Fruit fly (Drosophila melanogaster) whole organism, embryonic: ENCODE data around the gene alphaTub84D.

Experiments
- Ada2b ChIP-seq: fragments of 200-800 bp; sonication (Bioruptor generic); IDR thresholded peaks from 2 replicates; pipeline ENCODE4 v1.3.6; 2022; ENCODE audit warnings: missing biosample characterization, missing genetic modification characterization
- Awh ChIP-seq: fragments of 200-800 bp; sonication (Bioruptor generic); IDR thresholded peaks from 2 replicates; pipeline ENCODE4, ENCODE4 v1.3.6; 2022; ENCODE audit warnings: missing biosample characterization, missing genetic modification characterization
- CG10274 ChIP-seq: fragments of 200-800 bp; sonication (Bioruptor generic); optimal IDR thresholded peaks from 3 replicates; lab custom pipeline; 2017; ENCODE audit warnings: missing biosample characterization, mild to moderate bottlenecking, missing genetic modification characterization
- CG11085 ChIP-seq: fragments of 200-800 bp; sonication (Bioruptor generic); IDR thresholded peaks from 2 replicates; pipeline ENCODE4 v1.3.6; 2022; ENCODE audit warnings: missing biosample characterization, missing genetic modification characterization
- CG11696 ChIP-seq: fragments of 200-800 bp; sonication (Bioruptor generic); IDR thresholded peaks from 2 replicates; pipeline ENCODE4 v1.3.6; 2022; ENCODE audit warnings: missing biosample characterization, missing genetic modification characterization
- CG12071 ChIP-seq: fragments of 200-800 bp; sonication (Bioruptor generic); optimal IDR thresholded peaks from 3 replicates; lab custom pipeline; 2018; ENCODE audit warnings: missing biosample characterization, mild to moderate bottlenecking, missing genetic modification characterization
- CG12391 ChIP-seq: fragments of 200-800 bp; sonication (Bioruptor generic); optimal IDR thresholded peaks from 3 replicates; lab custom pipeline; 2018; ENCODE audit warnings: missing biosample characterization, mild to moderate bottlenecking, missing genetic modification characterization, moderate library complexity
- CG13123 ChIP-seq: fragments of 200-800 bp; sonication (Bioruptor generic); optimal IDR thresholded peaks from 2 replicates; lab custom pipeline; 2016; ENCODE audit warnings: missing biosample characterization, missing genetic modification characterization
- CG14710 ChIP-seq: fragments of 200-800 bp; sonication (Bioruptor generic); optimal IDR thresholded peaks from 3 replicates; lab custom pipeline; 2019; ENCODE audit warnings: missing biosample characterization, mild to moderate bottlenecking, missing genetic modification characterization, moderate library complexity
- CG15073 ChIP-seq: fragments of 200-800 bp; sonication (Bioruptor generic); optimal IDR thresholded peaks from 2 replicates; lab custom pipeline; 2016; ENCODE audit warnings: missing biosample characterization, missing genetic modification characterization
- CG15269 ChIP-seq: fragments of 200-800 bp; sonication (Bioruptor generic); optimal IDR thresholded peaks from 2 replicates; lab custom pipeline; 2018; ENCODE audit warnings: missing biosample characterization, mild to moderate bottlenecking, missing genetic modification characterization, moderate library complexity
- CG1602 ChIP-seq: fragments of 200-800 bp; sonication (Bioruptor generic); optimal IDR thresholded peaks from 3 replicates; lab custom pipeline; 2016; ENCODE audit warnings: missing biosample characterization, missing genetic modification characterization
- CG16779 ChIP-seq: fragments of 200-800 bp; sonication (Bioruptor generic); IDR thresholded peaks from 2 replicates; pipeline ENCODE4 v1.3.6; 2022; ENCODE audit warnings: missing biosample characterization, missing genetic modification characterization
- CG17186 ChIP-seq: fragments of 200-800 bp; sonication (Bioruptor generic); optimal IDR thresholded peaks from 3 replicates; lab custom pipeline; 2017; ENCODE audit warnings: missing biosample characterization, missing genetic modification reagents, missing genetic modification characterization
- CG2875 ChIP-seq: fragments of 200-800 bp; sonication (Bioruptor generic); optimal IDR thresholded peaks from 2 replicates; lab custom pipeline; 2017; ENCODE audit warnings: missing biosample characterization, mild to moderate bottlenecking, missing genetic modification characterization, missing genetic modification reagents
- CG32772 ChIP-seq: fragments of 200-800 bp; sonication (Bioruptor generic); IDR thresholded peaks from 2 replicates; pipeline ENCODE4 v1.3.6; 2022; ENCODE audit warnings: missing biosample characterization, missing genetic modification characterization
- CG42726 ChIP-seq: fragments of 200-800 bp; sonication (Bioruptor generic); IDR thresholded peaks from 2 replicates; pipeline ENCODE4 v1.3.6; 2022; ENCODE audit warnings: missing biosample characterization, missing genetic modification characterization; ENCODE audit not compliant: partially characterized antibody
- CG4707 ChIP-seq: fragments of 200-800 bp; sonication (Bioruptor generic); optimal IDR thresholded peaks from 2 replicates; lab custom pipeline; 2018; ENCODE audit warnings: missing biosample characterization, mild to moderate bottlenecking, missing genetic modification characterization, moderate library complexity
- CG4730 ChIP-seq: fragments of 200-800 bp; sonication (Bioruptor generic); IDR thresholded peaks from 2 replicates; pipeline ENCODE4 v1.3.6; 2022; ENCODE audit warnings: missing biosample characterization, missing genetic modification characterization
- CG7372 ChIP-seq: fragments of 200-800 bp; sonication (Bioruptor generic); IDR thresholded peaks from 2 replicates; pipeline ENCODE4 v1.3.6; 2022; ENCODE audit warnings: missing biosample characterization, missing genetic modification characterization
- CG8924 ChIP-seq: fragments of 200-800 bp; optimal IDR thresholded peaks from 3 replicates; lab custom pipeline; 2019; ENCODE audit warnings: missing biosample characterization, mild to moderate bottlenecking, missing genetic modification characterization, moderate library complexity
- Fer3 ChIP-seq: fragments of 200-800 bp; sonication (Bioruptor generic); optimal IDR thresholded peaks from 2 replicates; lab custom pipeline; 2018; ENCODE audit warnings: missing biosample characterization, mild to moderate bottlenecking, missing genetic modification characterization, moderate library complexity
- Hey ChIP-seq: fragments of 200-800 bp; sonication (Bioruptor generic); optimal IDR thresholded peaks from 3 replicates; lab custom pipeline; 2018; ENCODE audit warnings: missing biosample characterization, mild to moderate bottlenecking, missing genetic modification characterization
- Mrtf ChIP-seq: fragments of 200-800 bp; sonication (Bioruptor generic); IDR thresholded peaks from 3 replicates; pipeline ENCODE4 v1.3.6; 2022; ENCODE audit warnings: missing biosample characterization, missing genetic modification characterization
- NK7.1 ChIP-seq: fragments of 200-800 bp; sonication (Bioruptor generic); optimal IDR thresholded peaks from 3 replicates; lab custom pipeline; 2016; ENCODE audit warnings: missing biosample characterization, missing genetic modification characterization
- Optix ChIP-seq: fragments of 200-800 bp; sonication (Bioruptor generic); IDR thresholded peaks from 3 replicates; pipeline ENCODE4 v1.3.6; 2022; ENCODE audit warnings: missing biosample characterization, missing genetic modification characterization
- Poxn ChIP-seq: fragments of 200-800 bp; sonication (Bioruptor generic); IDR thresholded peaks from 2 replicates; pipeline ENCODE4 v1.3.6; 2022; ENCODE audit warnings: missing biosample characterization, missing genetic modification characterization
- Rx ChIP-seq: fragments of 200-800 bp; sonication (Bioruptor generic); IDR thresholded peaks from 2 replicates; pipeline ENCODE4 v1.3.6; 2022; ENCODE audit warnings: missing biosample characterization, missing genetic modification characterization
- Sry-β ChIP-seq: fragments of 200-800 bp; sonication (Bioruptor generic); optimal IDR thresholded peaks from 2 replicates; lab custom pipeline; 2018; ENCODE audit warnings: missing biosample characterization, mild to moderate bottlenecking, missing genetic modification characterization, moderate library complexity
- Taf1 ChIP-seq: fragments of 200-800 bp; sonication (Bioruptor generic); IDR thresholded peaks from 2 replicates; pipeline ENCODE4 v1.3.6; 2022; ENCODE audit warnings: missing biosample characterization, missing genetic modification characterization
- ara ChIP-seq: fragments of 200-800 bp; sonication (Bioruptor generic); IDR thresholded peaks from 2 replicates; pipeline ENCODE4 v1.3.6; 2022; ENCODE audit warnings: missing biosample characterization, missing genetic modification characterization
- bsh ChIP-seq, 2 experiments: fragments of 200-800 bp; sonication (Bioruptor generic); optimal IDR thresholded peaks; 2 replicates each; lab custom pipeline; 2017 to 2018; ENCODE audit warnings: mild to moderate bottlenecking in 2 of 2, missing biosample characterization in 2 of 2, missing genetic modification characterization in 2 of 2, moderate library complexity in 1 of 2
- caup ChIP-seq: fragments of 200-800 bp; sonication (Bioruptor generic); optimal IDR thresholded peaks from 3 replicates; lab custom pipeline; 2017; ENCODE audit warnings: missing biosample characterization, mild to moderate bottlenecking, missing genetic modification characterization, moderate library complexity; ENCODE audit not compliant: severe bottlenecking
- ci ChIP-seq: fragments of 200-800 bp; sonication (Bioruptor generic); IDR thresholded peaks from 3 replicates; pipeline ENCODE4 v1.3.6; 2022; ENCODE audit warnings: missing biosample characterization, missing genetic modification characterization
- dpn ChIP-seq, 2 experiments: fragments of 200-800 bp; sonication (Bioruptor generic); optimal IDR thresholded peaks; 3 replicates each; lab custom pipeline; 2016; ENCODE audit warnings: missing biosample characterization in 2 of 2, missing genetic modification characterization in 2 of 2
- en ChIP-seq: fragments of 200-800 bp; sonication (Bioruptor generic); optimal IDR thresholded peaks from 2 replicates; lab custom pipeline; 2016; ENCODE audit warnings: missing biosample characterization, missing genetic modification characterization
- gce ChIP-seq: fragments of 200-800 bp; sonication (Bioruptor generic); IDR thresholded peaks from 3 replicates; pipeline ENCODE4 v1.3.6; 2022; ENCODE audit warnings: missing biosample characterization, missing genetic modification characterization
- grn ChIP-seq: fragments of 200-800 bp; sonication (Bioruptor generic); optimal IDR thresholded peaks from 3 replicates; lab custom pipeline; 2017; ENCODE audit warnings: missing biosample characterization, missing genetic modification characterization
- ham ChIP-seq: fragments of 200-800 bp; sonication (Bioruptor generic); IDR thresholded peaks from 2 replicates; pipeline ENCODE4 v1.3.6; 2022; ENCODE audit warnings: missing biosample characterization, missing genetic modification characterization
- jing ChIP-seq: fragments of 200-800 bp; sonication (Bioruptor generic); optimal IDR thresholded peaks from 2 replicates; lab custom pipeline; 2018; ENCODE audit warnings: missing biosample characterization, mild to moderate bottlenecking, missing genetic modification characterization
- nerfin-1 ChIP-seq: fragments of 200-800 bp; sonication (Bioruptor generic); optimal IDR thresholded peaks from 3 replicates; lab custom pipeline; 2019; ENCODE audit warnings: missing biosample characterization, mild to moderate bottlenecking, missing genetic modification characterization, moderate library complexity
- pzg ChIP-seq: fragments of 200-800 bp; sonication (Bioruptor generic); optimal IDR thresholded peaks from 3 replicates; lab custom pipeline; 2018; ENCODE audit warnings: missing biosample characterization, mild to moderate bottlenecking, missing genetic modification characterization, moderate library complexity
- ranshi ChIP-seq: fragments of 200-800 bp; sonication (Bioruptor generic); IDR thresholded peaks from 2 replicates; pipeline ENCODE4 v1.3.6; 2022; ENCODE audit warnings: missing biosample characterization, missing genetic modification characterization
- rib ChIP-seq: fragments of 200-800 bp; sonication (Bioruptor generic); IDR thresholded peaks from 2 replicates; pipeline ENCODE4 v1.3.6; 2022; ENCODE audit warnings: missing biosample characterization, missing genetic modification characterization
- sim ChIP-seq: fragments of 200-800 bp; sonication (Bioruptor generic); IDR thresholded peaks from 2 replicates; pipeline ENCODE4 v1.3.6; 2022; ENCODE audit warnings: missing biosample characterization, missing genetic modification characterization
- slp2 ChIP-seq: fragments of 200-800 bp; sonication (Bioruptor generic); optimal IDR thresholded peaks from 2 replicates; lab custom pipeline; 2016; ENCODE audit warnings: missing biosample characterization, missing genetic modification characterization
- sob ChIP-seq: fragments of 200-800 bp; sonication (Bioruptor generic); IDR thresholded peaks from 2 replicates; pipeline ENCODE4 v1.3.6; 2022; ENCODE audit warnings: missing biosample characterization, missing genetic modification characterization
- tll ChIP-seq, 2 experiments: fragments of 200-800 bp in 1 of 2; fragments of >200 bp in 1 of 2; sonication (Bioruptor generic) in 1 of 2; optimal IDR thresholded peaks; 2 replicates each; lab custom pipeline; 2017 to 2019; ENCODE audit warnings: missing biosample characterization in 2 of 2, missing genetic modification characterization in 2 of 2, mild to moderate bottlenecking in 1 of 2, moderate library complexity in 1 of 2
- trh ChIP-seq: fragments of 200-800 bp; sonication (Bioruptor generic); optimal IDR thresholded peaks from 2 replicates; lab custom pipeline; 2016; ENCODE audit warnings: missing biosample characterization, missing genetic modification characterization
- tup ChIP-seq: fragments of 200-800 bp; sonication (Bioruptor generic); optimal IDR thresholded peaks from 2 replicates; lab custom pipeline; 2016; ENCODE audit warnings: missing biosample characterization, mild to moderate bottlenecking, missing genetic modification characterization, moderate library complexity
- yki ChIP-seq: fragments of >200 bp; optimal IDR thresholded peaks from 3 replicates; lab custom pipeline; 2018
- zfh2 ChIP-seq: fragments of 200-800 bp; sonication (Bioruptor generic); optimal IDR thresholded peaks from 2 replicates; lab custom pipeline; 2016; ENCODE audit warnings: missing biosample characterization, missing genetic modification characterization

alphaTub84D gene

DNA sequence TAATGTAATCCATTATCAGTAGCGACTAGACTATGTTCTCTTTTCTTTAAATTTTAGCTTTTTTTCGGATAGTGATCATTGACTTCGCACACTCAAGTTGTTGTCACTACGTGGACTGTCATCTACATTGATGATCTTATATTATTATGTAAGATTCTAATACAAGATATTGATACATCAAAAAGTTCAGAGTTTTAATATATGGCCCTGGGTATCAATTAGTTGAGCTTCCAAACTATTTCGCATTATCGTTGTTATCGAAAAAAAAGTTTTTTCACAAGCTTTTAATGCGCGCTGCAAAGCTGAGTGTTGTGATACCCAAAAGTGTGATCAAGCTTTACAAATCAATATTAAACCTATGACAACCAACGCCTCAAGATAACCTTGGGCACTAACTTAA lies 38.5 kb upstream of the alphaTub84D start (continued):
- TF ChIP-seq yki (lab: Kevin White, UChicago) (no peak), zfh2 (GFP tag; lab: Kevin White, UChicago) (no peak), CG11085 (GFP tag; lab: Robert Waterston, UW) (no peak), nerfin-1 (no peak), CG12071 (GFP tag; lab: Kevin White, UChicago) (no peak), Optix (GFP tag; lab: Robert Waterston, UW) (no peak), Rx (GFP tag; lab: Robert Waterston, UW) (no peak), CG8924 (tag; lab: Kevin White, UChicago) (no peak), rib (no peak), slp2 (no peak), CG15269 (tag; lab: Kevin White, UChicago) (peak; percentile 41), caup (GFP tag; lab: Kevin White, UChicago) (no peak), pzg (GFP tag; lab: Kevin White, UChicago) (peak; percentile 27), CG1602 (GFP tag; lab: Kevin White, UChicago) (peak; percentile 24), Hey (tag; lab: Kevin White, UChicago) (no peak), ara (GFP tag; lab: Robert Waterston, UW) (no peak), Taf1 (GFP tag; lab: Robert Waterston, UW) (no peak), gce (no peak), Poxn (GFP tag; lab: Robert Waterston, UW) (no peak), dpn (GFP tag; optimal IDR thresholded peaks at IDR 0.05; lab: Kevin White, UChicago) (peak; percentile 15 to 40), tll (GFP tag; optimal IDR thresholded peaks at IDR 0.05; lab: Kevin White, UChicago) (no peak), CG11696 (GFP tag; lab: Robert Waterston, UW) (no peak), CG4707 (GFP tag; lab: Kevin White, UChicago) (no peak), sob (peak; percentile 57), CG32772 (GFP tag; lab: Robert Waterston, UW) (0 out of 2 replicates have a peak, but pooled peaks have one; percentile 15), NK7.1 (GFP tag; lab: Kevin White, UChicago) (no peak), CG42726 (GFP tag; lab: Robert Waterston, UW) (no peak), Ada2b (no peak), Awh (GFP tag; lab: Robert Waterston, UW) (no peak; the same call in 1 of the 2 replicates), CG14710 (tag; lab: Kevin White, UChicago) (no peak), ham (GFP tag; lab: Robert Waterston, UW) (no peak), en (no peak), ranshi (no peak), bsh (GFP tag; optimal IDR thresholded peaks at IDR 0.05; lab: Kevin White, UChicago) (no peak), Fer3 (tag; lab: Kevin White, UChicago) (no peak), CG12391 (tag; lab: Kevin White, UChicago) (no peak), CG4730 (GFP tag; lab: Robert Waterston, UW) (no peak), CG2875 (GFP tag; lab: Kevin White, UChicago) (no peak), CG17186 (GFP tag; lab: Kevin White, UChicago) (no peak), sim (GFP tag; lab: Robert Waterston, UW) (no peak), CG7372 (GFP tag; lab: Robert Waterston, UW) (0 out of 2 replicates have a peak, but pooled peaks have one; percentile 6), trh (GFP tag; lab: Kevin White, UChicago) (no peak), grn (no peak), jing (GFP tag; lab: Kevin White, UChicago) (no peak), tup (GFP tag; lab: Kevin White, UChicago) (no peak), Mrtf (no peak), ci (GFP tag; lab: Robert Waterston, UW) (peak; percentile 47; the same call in 1 of the 3 replicates), CG15073 (GFP tag; lab: Kevin White, UChicago) (no peak), CG10274 (GFP tag; lab: Kevin White, UChicago) (no peak), CG16779 (no peak), CG13123 (GFP tag; lab: Kevin White, UChicago) (no peak), Sry-β (GFP tag; lab: Kevin White, UChicago) (no peak)
